Worm (Caenorhabditis elegans) whole organism, late embryonic: ENCODE data around the gene srw-85.

Experiments
- ama-1 ChIP-seq: fragments of 150-350 bp; optimal IDR thresholded peaks from 2 replicates; lab custom pipeline; 2014
- ceh-34 ChIP-seq: sonication (generic microtip); optimal IDR thresholded peaks from 2 replicates; lab custom pipeline; 2016; ENCODE audit warnings: mild to moderate bottlenecking, missing genetic modification characterization, missing compliant biosample characterization
- fax-1 ChIP-seq: sonication (generic microtip); optimal IDR thresholded peaks from 2 replicates; lab custom pipeline; 2016; ENCODE audit warnings: missing genotype, missing genetic modification characterization, missing compliant biosample characterization
- gmeb-2 ChIP-seq: sonication (generic microtip); optimal IDR thresholded peaks from 2 replicates; lab custom pipeline; 2016; ENCODE audit warnings: missing genetic modification characterization, inconsistent platforms, missing compliant biosample characterization
- hlh-13 ChIP-seq: fragments of 200-800 bp; sonication (Bioruptor generic); optimal IDR thresholded peaks from 2 replicates; lab custom pipeline; 2018; ENCODE audit warnings: mild to moderate bottlenecking, missing genetic modification characterization, missing compliant biosample characterization
- hlh-8 ChIP-seq: sonication (generic microtip); optimal IDR thresholded peaks from 2 replicates; lab custom pipeline; 2016; ENCODE audit warnings: missing genotype, missing genetic modification characterization, missing compliant biosample characterization
- nfya-1 ChIP-seq: sonication (generic microtip); optimal IDR thresholded peaks from 2 replicates; lab custom pipeline; 2017; ENCODE audit warnings: missing genetic modification characterization, mild to moderate bottlenecking, missing compliant biosample characterization, antibody characterized with exemption, moderate library complexity
- pha-4 ChIP-seq: fragments of 150-350 bp; optimal IDR thresholded peaks from 2 replicates; lab custom pipeline; 2018; ENCODE audit warnings: missing biosample characterization, missing genetic modification reagents, missing genetic modification characterization
- pqm-1 ChIP-seq: sonication (generic microtip); optimal IDR thresholded peaks from 2 replicates; lab custom pipeline; 2016; ENCODE audit warnings: missing genetic modification characterization, missing compliant biosample characterization
- tbx-7 ChIP-seq: sonication (generic microtip); optimal IDR thresholded peaks from 2 replicates; lab custom pipeline; 2016; ENCODE audit warnings: missing genotype, missing genetic modification characterization, missing compliant biosample characterization
- unc-86 ChIP-seq: sonication (generic microtip); optimal IDR thresholded peaks from 2 replicates; lab custom pipeline; 2016; ENCODE audit warnings: missing genetic modification characterization, missing compliant biosample characterization

- TF ChIP-seq hlh-8 (tag; lab: Kevin White, UChicago) = no peak
- no peak for TF ChIP-seq fax-1 (tag; lab: Kevin White, UChicago)
- no peak for TF ChIP-seq pqm-1 (tag; lab: Kevin White, UChicago)
- no peak for TF ChIP-seq hlh-13 (GFP tag; lab: Kevin White, UChicago)
- no peak for TF ChIP-seq ama-1
- TF ChIP-seq ceh-34 = no peak
- no peak for TF ChIP-seq pha-4 (tag; lab: Kevin White, UChicago)
- TF ChIP-seq unc-86 = no peak
- no peak for TF ChIP-seq gmeb-2 (tag; lab: Kevin White, UChicago)
- TF ChIP-seq tbx-7 (tag; lab: Kevin White, UChicago) = no peak
- no peak for TF ChIP-seq nfya-1 (tag; lab: Kevin White, UChicago)
Observed at ce11 chrV:19470385-19470784, 39.4 kb upstream of the srw-85 start, which contains the start of gene Y43F8B.11.
